Fruit fly (Drosophila melanogaster) S2 (cell line): ENCODE results near the gene cv-c.

ENCODE experiments used
- CG8478 ChIP-seq: fragments of >200 bp; optimal IDR thresholded peaks from 2 replicates; lab custom pipeline; 2018
- CTCF ChIP-seq, 2 experiments: fragments of >200 bp; optimal IDR thresholded peaks; 2 replicates each; lab custom pipeline; 2018

cv-c gene

dm6 chr3R:14466312-14466711, 15.2 kb downstream of the cv-c start:
- TF ChIP-seq CG8478 (lab: Kevin White, UChicago) (no peak), CTCF (optimal IDR thresholded peaks at IDR 0.05; lab: Kevin White, UChicago) (no peak)

DNA sequence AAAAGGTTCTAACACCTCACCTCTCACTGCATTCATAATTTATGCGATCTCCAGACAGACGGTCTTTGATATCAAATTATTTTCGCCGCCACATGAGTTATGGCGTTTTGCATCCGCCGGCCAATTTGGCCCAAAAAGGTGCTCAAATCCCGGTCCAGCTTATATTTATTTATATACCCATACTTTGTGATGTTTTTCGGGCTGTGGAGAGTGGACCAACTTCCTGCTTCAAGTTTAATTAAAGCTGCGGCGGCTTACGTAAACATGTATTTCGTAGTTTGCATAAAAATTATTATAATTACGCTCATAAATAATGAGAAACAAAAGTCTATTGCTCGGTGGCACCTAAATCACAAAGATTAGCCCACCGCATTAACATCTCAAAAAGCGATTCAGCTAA, 16.3 kb downstream of the cv-c start:
- TF ChIP-seq CG8478 (lab: Kevin White, UChicago), result no peak

DNA sequence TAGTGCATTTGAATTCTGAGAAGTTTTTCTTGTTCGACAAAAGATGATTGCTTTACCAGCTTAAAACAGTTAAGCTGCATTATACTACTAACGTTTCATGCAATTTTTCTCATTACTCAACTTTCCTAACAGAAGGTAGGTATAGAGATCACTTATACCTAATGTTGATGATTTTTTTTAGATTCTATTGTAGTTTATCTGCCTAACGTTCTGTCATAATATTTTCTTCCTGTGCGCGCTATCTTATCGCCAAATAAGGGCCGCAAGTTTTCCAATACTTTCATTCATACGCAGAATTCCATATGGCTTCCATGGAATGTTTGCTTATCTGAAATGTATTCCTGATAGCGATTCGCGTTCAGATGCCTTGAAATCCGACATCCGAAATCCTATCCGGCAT, 17.1 kb downstream of the cv-c start:
- TF ChIP-seq CG8478 (lab: Kevin White, UChicago) (no peak), CTCF (optimal IDR thresholded peaks at IDR 0.05; lab: Kevin White, UChicago) (no peak)

- no peak for TF ChIP-seq CG8478 (lab: Kevin White, UChicago)
Measured at dm6 chr3R:14462876-14463397, 18.6 kb downstream of the cv-c start.

DNA sequence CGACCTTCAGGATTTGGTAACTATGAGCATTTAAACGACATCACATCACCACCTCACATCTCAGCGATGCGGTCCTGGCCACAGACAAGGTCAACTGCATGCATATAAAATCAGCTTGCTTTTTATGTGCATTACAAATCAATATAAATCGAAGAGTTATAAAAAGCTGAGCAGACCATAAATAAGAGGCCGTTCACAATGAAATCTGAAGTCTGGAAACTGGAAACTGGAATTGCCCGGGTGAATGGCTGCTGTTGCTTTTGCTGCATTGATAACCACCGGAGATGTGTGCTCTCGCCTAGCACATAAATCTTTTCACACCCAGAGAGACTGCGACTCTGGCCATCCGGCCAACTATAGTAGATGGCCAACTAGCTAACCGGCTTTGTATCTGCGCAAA, 19.2 kb downstream of the cv-c start:
- no peak for TF ChIP-seq CG8478 (lab: Kevin White, UChicago)
- no peak for TF ChIP-seq CTCF (optimal IDR thresholded peaks at IDR 0.05; lab: Kevin White, UChicago)

- TF ChIP-seq CTCF (optimal IDR thresholded peaks at IDR 0.05; lab: Kevin White, UChicago), result no peak
- TF ChIP-seq CG8478 (lab: Kevin White, UChicago), result no peak
Measured at dm6 chr3R:14460305-14460704, 21.2 kb downstream of the cv-c start.

dm6 chr3R:14458448-14458847, 23.1 kb downstream of the cv-c start:
- TF ChIP-seq CG8478 (lab: Kevin White, UChicago), result no peak
- TF ChIP-seq CTCF (optimal IDR thresholded peaks at IDR 0.05; lab: Kevin White, UChicago), result no peak

- no peak for TF ChIP-seq CTCF (optimal IDR thresholded peaks at IDR 0.05; lab: Kevin White, UChicago)
- no peak for TF ChIP-seq CG8478 (lab: Kevin White, UChicago)
Measured at dm6 chr3R:14457912-14458311, 23.6 kb downstream of the cv-c start.

DNA sequence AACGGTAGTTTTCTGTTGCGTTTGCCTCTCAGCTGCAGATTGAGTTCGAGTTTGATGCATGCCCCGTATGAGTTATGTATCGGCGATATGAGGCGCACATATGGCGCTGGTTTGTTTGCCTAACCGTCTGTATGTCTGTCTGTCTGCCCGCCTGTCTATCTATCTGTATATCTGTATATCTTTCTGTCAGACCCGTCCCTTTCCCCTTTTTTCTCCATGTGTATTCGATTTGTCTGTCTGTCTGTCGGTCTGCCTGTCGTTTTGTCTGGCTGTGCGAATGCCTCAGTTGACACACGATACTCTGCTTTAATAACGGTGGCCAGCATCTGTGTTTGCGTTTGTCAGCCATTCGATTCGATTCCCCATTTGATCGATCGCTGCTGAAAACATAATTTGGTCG, 24.5 kb downstream of the cv-c start:
- TF ChIP-seq CTCF (optimal IDR thresholded peaks at IDR 0.05; lab: Kevin White, UChicago), result no peak
- TF ChIP-seq CG8478 (lab: Kevin White, UChicago), result no peak

DNA sequence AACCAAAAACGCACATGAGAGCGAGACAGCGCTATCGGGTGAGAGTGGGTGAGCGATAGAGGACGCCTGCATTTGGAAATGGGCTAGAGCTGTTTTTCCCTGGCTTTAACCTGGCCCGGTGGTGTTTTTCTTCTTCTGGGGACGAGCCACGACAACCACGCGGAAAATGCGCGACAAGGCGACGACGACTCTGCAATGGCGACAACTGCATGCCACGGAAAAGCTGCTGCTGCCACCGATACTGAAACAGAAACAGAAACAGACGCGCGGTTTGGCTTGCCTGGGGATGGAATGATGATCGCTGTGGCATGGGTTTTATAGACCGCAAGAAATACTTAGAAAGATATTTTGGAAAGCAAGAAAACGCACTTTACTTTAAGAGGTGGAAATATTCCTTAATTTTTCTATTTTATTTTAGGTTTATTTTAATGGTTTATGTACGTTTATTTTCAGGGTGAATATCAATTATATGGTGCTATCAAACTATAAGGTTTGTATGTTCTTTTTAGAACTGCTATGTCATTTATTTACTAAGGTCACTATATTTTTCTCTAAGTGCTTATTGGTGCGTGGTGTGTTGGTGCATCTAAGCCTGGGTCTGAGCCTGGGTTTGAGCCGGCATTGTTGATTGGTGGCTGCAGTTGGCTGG, 25.2 kb downstream of the cv-c start:
- TF ChIP-seq CTCF (optimal IDR thresholded peaks at IDR 0.05; lab: Kevin White, UChicago), result no peak
- no peak for TF ChIP-seq CG8478 (lab: Kevin White, UChicago)

dm6 chr3R:14455478-14455877, 26.0 kb downstream of the cv-c start:
- TF ChIP-seq CTCF (optimal IDR thresholded peaks at IDR 0.05; lab: Kevin White, UChicago) (no peak), CG8478 (lab: Kevin White, UChicago) (no peak)

dm6 chr3R:14454080-14454479, 27.4 kb downstream of the cv-c start:
- TF ChIP-seq CG8478 (lab: Kevin White, UChicago) (no peak), CTCF (optimal IDR thresholded peaks at IDR 0.05; lab: Kevin White, UChicago) (no peak)

dm6 chr3R:14451050-14451914, 30.2 kb downstream of the cv-c start:
- TF ChIP-seq CTCF (optimal IDR thresholded peaks at IDR 0.05; lab: Kevin White, UChicago) (no peak), CG8478 (lab: Kevin White, UChicago) (no peak)

- no peak for TF ChIP-seq CTCF (optimal IDR thresholded peaks at IDR 0.05; lab: Kevin White, UChicago)
- TF ChIP-seq CG8478 (lab: Kevin White, UChicago), result no peak
Measured at dm6 chr3R:14449304-14449703, 32.2 kb downstream of the cv-c start.

DNA sequence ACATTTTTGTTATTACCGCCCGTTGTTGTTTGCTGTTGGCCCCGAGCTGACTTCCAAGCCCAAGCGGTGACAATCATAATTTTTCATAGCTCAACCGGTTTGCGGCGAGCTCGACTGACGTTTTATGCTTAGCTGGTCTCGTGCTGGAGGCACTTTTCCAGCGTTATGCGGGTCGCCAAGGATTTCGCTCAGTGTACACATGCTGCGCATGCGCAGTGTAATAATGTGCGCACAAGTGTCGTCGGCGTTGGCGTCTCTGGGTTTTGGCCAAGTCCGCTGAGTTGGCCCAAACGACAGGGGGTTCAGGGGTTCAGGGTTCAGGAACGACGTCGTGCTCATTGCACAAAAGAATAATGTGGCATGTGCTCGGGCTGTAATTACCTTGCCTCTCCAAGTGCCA, 36.4 kb downstream of the cv-c start:
- TF ChIP-seq CG8478 (lab: Kevin White, UChicago), result no peak
- TF ChIP-seq CTCF (optimal IDR thresholded peaks at IDR 0.05; lab: Kevin White, UChicago), result no peak
